Fruit fly (Drosophila melanogaster) Kc167 (cell line): ENCODE results near the gene mRpL48.

Source experiments
- Myc ChIP-seq: fragments of >200 bp; optimal IDR thresholded peaks from 2 replicates; lab custom pipeline; 2017; ENCODE audit warnings: missing external identifiers
- Sin3A ChIP-seq: fragments of >200 bp; optimal IDR thresholded peaks from 2 replicates; lab custom pipeline; 2018; ENCODE audit warnings: missing external identifiers
- h ChIP-seq: fragments of >200 bp; optimal IDR thresholded peaks from 3 replicates; lab custom pipeline; 2018; ENCODE audit warnings: missing external identifiers
- insv ChIP-seq: fragments of >200 bp; optimal IDR thresholded peaks from 3 replicates; lab custom pipeline; 2018; ENCODE audit warnings: missing external identifiers
- psq ChIP-seq: fragments of >200 bp; optimal IDR thresholded peaks from 2 replicates; lab custom pipeline; 2017; ENCODE audit warnings: missing external identifiers
- ttk ChIP-seq: sonication (Bioruptor generic); optimal IDR thresholded peaks from 2 replicates; lab custom pipeline; 2017; ENCODE audit warnings: missing external identifiers

Gene mRpL48

dm6 chr2L:1704746-1705145 lies 5.5 kb upstream of the mRpL48 start, which contains the start of gene cpb:
Gene cpb (plus strand): TSS chr2L:1704902.
- no peak for TF ChIP-seq Sin3A (lab: Kevin White, UChicago)
- TF ChIP-seq psq (lab: Kevin White, UChicago): no peak
- TF ChIP-seq h (lab: Kevin White, UChicago): no peak
- TF ChIP-seq Myc (lab: Kevin White, UChicago): no peak
- no peak for TF ChIP-seq ttk (lab: Kevin White, UChicago)

- no peak for TF ChIP-seq insv (lab: Kevin White, UChicago)
- no peak for TF ChIP-seq h (lab: Kevin White, UChicago)
- no peak for TF ChIP-seq Sin3A (lab: Kevin White, UChicago)
- TF ChIP-seq psq (lab: Kevin White, UChicago): no peak
- no peak for TF ChIP-seq ttk (lab: Kevin White, UChicago)
- TF ChIP-seq Myc (lab: Kevin White, UChicago): no peak
These were observed 3.3 kb upstream of the mRpL48 start for dm6 chr2L:1706961-1707360.

- TF ChIP-seq Myc (lab: Kevin White, UChicago) (no peak), h (lab: Kevin White, UChicago) (no peak), insv (lab: Kevin White, UChicago) (no peak), Sin3A (lab: Kevin White, UChicago) (no peak), ttk (lab: Kevin White, UChicago) (no peak), psq (lab: Kevin White, UChicago) (no peak)
These were observed 2.2 kb upstream of the mRpL48 start for dm6 chr2L:1708110-1708509.

- no peak for TF ChIP-seq h (lab: Kevin White, UChicago)
- TF ChIP-seq ttk (lab: Kevin White, UChicago): no peak
- no peak for TF ChIP-seq Sin3A (lab: Kevin White, UChicago)
- no peak for TF ChIP-seq insv (lab: Kevin White, UChicago)
- no peak for TF ChIP-seq psq (lab: Kevin White, UChicago)
- no peak for TF ChIP-seq Myc (lab: Kevin White, UChicago)
These were observed 946 bp upstream of the mRpL48 start for dm6 chr2L:1709316-1709715.

dm6 chr2L:1715699-1716333 lies 5.6 kb downstream of the mRpL48 start, which contains the start of gene frtz:
Gene frtz (minus strand): TSS chr2L:1715851.
- no peak for TF ChIP-seq Myc (lab: Kevin White, UChicago)
- no peak for TF ChIP-seq psq (lab: Kevin White, UChicago)
- TF ChIP-seq ttk (lab: Kevin White, UChicago): no peak
- TF ChIP-seq Sin3A (lab: Kevin White, UChicago): no peak
- TF ChIP-seq insv (lab: Kevin White, UChicago): no peak
- TF ChIP-seq h (lab: Kevin White, UChicago): no peak

- TF ChIP-seq Sin3A (lab: Kevin White, UChicago) (no peak), psq (lab: Kevin White, UChicago) (no peak), insv (lab: Kevin White, UChicago) (no peak), h (lab: Kevin White, UChicago) (no peak), Myc (lab: Kevin White, UChicago) (no peak), ttk (lab: Kevin White, UChicago) (no peak)
These were observed 7.0 kb downstream of the mRpL48 start for dm6 chr2L:1717247-1717646.

dm6 chr2L:1719971-1720370 lies 9.7 kb downstream of the mRpL48 start:
- TF ChIP-seq Myc (lab: Kevin White, UChicago) (no peak), insv (lab: Kevin White, UChicago) (no peak), ttk (lab: Kevin White, UChicago) (no peak), h (lab: Kevin White, UChicago) (no peak), Sin3A (lab: Kevin White, UChicago) (no peak), psq (lab: Kevin White, UChicago) (no peak)

dm6 chr2L:1720846-1721506 lies 10.7 kb downstream of the mRpL48 start:
- TF ChIP-seq h (lab: Kevin White, UChicago): no peak

- TF ChIP-seq Sin3A (lab: Kevin White, UChicago) (no peak), insv (lab: Kevin White, UChicago) (no peak), h (lab: Kevin White, UChicago) (no peak), psq (lab: Kevin White, UChicago) (no peak), Myc (lab: Kevin White, UChicago) (no peak), ttk (lab: Kevin White, UChicago) (no peak)
These were observed 12.0 kb downstream of the mRpL48 start for dm6 chr2L:1722260-1722659.

dm6 chr2L:1723135-1723936 lies 13.1 kb downstream of the mRpL48 start:
- TF ChIP-seq insv (lab: Kevin White, UChicago) (no peak), psq (lab: Kevin White, UChicago) (no peak), Myc (lab: Kevin White, UChicago) (no peak), Sin3A (lab: Kevin White, UChicago) (no peak), h (lab: Kevin White, UChicago) (no peak), ttk (lab: Kevin White, UChicago) (no peak)
